Worm (Caenorhabditis elegans): ENCODE data around the gene atg-13.
A peak's percentile ranks its signal among the peaks of the same experiment; 100 is the strongest.

The atg-13 gene

ce11 chrIII:8161238-8161637 lies 3.2 kb upstream of the atg-13 start, which contains the start of gene inpp-5K:
Gene inpp-5K, minus strand, starts transcription at chrIII:8161338.
- TF ChIP-seq rpc-1 (optimal IDR thresholded peaks at IDR 0.05) (no peak), rpc-1 (tag; optimal IDR thresholded peaks at IDR 0.05) (no peak), K12H6.12 (tag; optimal IDR thresholded peaks at IDR 0.05) (no peak), attf-3 (GFP tag; conservative IDR thresholded peaks at IDR 0.05) (no peak), snpc-4 (GFP tag; optimal IDR thresholded peaks at IDR 0.05) (no peak), snpc-4 (tag; optimal IDR thresholded peaks at IDR 0.05) (no peak), hrde-1 (tag; optimal IDR thresholded peaks at IDR 0.05; ENCODE audit: borderline replicate concordance) (peak; percentile 31), ztf-22 (GFP tag; optimal IDR thresholded peaks at IDR 0.05) (no peak), nfyb-1 (GFP tag; IDR thresholded peaks at IDR 0.05) (peak; percentile 70), ceh-27 (GFP tag; optimal IDR thresholded peaks at IDR 0.05) (no peak), madf-10 (tag; optimal IDR thresholded peaks at IDR 0.05) (no peak), akir-1 (GFP tag; optimal IDR thresholded peaks at IDR 0.05) (no peak), attf-5 (GFP tag; optimal IDR thresholded peaks at IDR 0.05) (no peak)

- TF ChIP-seq Y53G8AR.9 (GFP tag; conservative IDR thresholded peaks at IDR 0.05) (no peak), Y56A3A.18 (GFP tag; IDR thresholded peaks at IDR 0.05) (no peak), rpc-1 (optimal IDR thresholded peaks at IDR 0.05) (no peak), rpc-1 (tag; optimal IDR thresholded peaks at IDR 0.05) (no peak), ceh-40 (GFP tag; IDR thresholded peaks at IDR 0.05) (no peak)
Observed at ce11 chrIII:8155166-8155565, 2.8 kb downstream of the atg-13 start, which contains the start of gene D2007.1. Gene D2007.1, plus strand, starts transcription at chrIII:8155466.

- peak in 1 of 2 experiments; percentile 17 for TF ChIP-seq let-607 (tag; optimal IDR thresholded peaks at IDR 0.05)
- no peak for TF ChIP-seq dpff-1 (tag; optimal IDR thresholded peaks at IDR 0.05)
- TF ChIP-seq nfya-2 (GFP tag; IDR thresholded peaks at IDR 0.05), result no peak
- no peak for TF ChIP-seq F39B2.1 (GFP tag; IDR thresholded peaks at IDR 0.05)
- TF ChIP-seq rpc-1 (optimal IDR thresholded peaks at IDR 0.05), result no peak
- no peak for TF ChIP-seq rpc-1 (tag; optimal IDR thresholded peaks at IDR 0.05)
- TF ChIP-seq ZK185.1 (tag; optimal IDR thresholded peaks at IDR 0.05; ENCODE audit: poor library complexity, severe bottlenecking), result no peak
- TF ChIP-seq nhr-80 (tag; optimal IDR thresholded peaks at IDR 0.05), result peak; percentile 38
- no peak for TF ChIP-seq aptf-2 (GFP tag; conservative IDR thresholded peaks at IDR 0.05)
Observed at ce11 chrIII:8154423-8154822, 3.6 kb downstream of the atg-13 start.

- no peak for TF ChIP-seq mxl-1 (tag; optimal IDR thresholded peaks at IDR 0.05)
- TF ChIP-seq ceh-27 (GFP tag; optimal IDR thresholded peaks at IDR 0.05), result no peak
- no peak for TF ChIP-seq rec-8 (tag; optimal IDR thresholded peaks at IDR 0.05)
- no peak for TF ChIP-seq unc-62 (GFP tag; optimal IDR thresholded peaks at IDR 0.05)
- no peak for TF ChIP-seq die-1 (tag; optimal IDR thresholded peaks at IDR 0.05)
- no peak for TF ChIP-seq lin-54 (GFP tag; optimal IDR thresholded peaks at IDR 0.05)
- TF ChIP-seq madf-10 (tag; optimal IDR thresholded peaks at IDR 0.05), result no peak
- TF ChIP-seq ztf-22 (GFP tag; optimal IDR thresholded peaks at IDR 0.05), result no peak
Observed at ce11 chrIII:8148751-8149150, 9.2 kb downstream of the atg-13 start, which contains the start of gene D2007.2. Gene D2007.2, plus strand, starts transcription at chrIII:8148963.

ce11 chrIII:8145971-8146370 lies 12.0 kb downstream of the atg-13 start:
- TF ChIP-seq lsy-27 (tag; optimal IDR thresholded peaks at IDR 0.05; ENCODE audit: borderline replicate concordance, insufficient read depth) (no peak), F10E7.11 (tag; optimal IDR thresholded peaks at IDR 0.05) (no peak), pha-4 (tag; optimal IDR thresholded peaks at IDR 0.05) (no peak), ceh-40 (GFP tag; IDR thresholded peaks at IDR 0.05) (no peak), hsf-1 (GFP tag; IDR thresholded peaks at IDR 0.05) (0 out of 2 replicates have a peak, but pooled peaks have one; percentile 30), let-607 (tag; optimal IDR thresholded peaks at IDR 0.05) (no peak), nhr-179 (tag; optimal IDR thresholded peaks at IDR 0.05) (no peak), mes-4 (tag; optimal IDR thresholded peaks at IDR 0.05) (no peak), K11D2.4 (GFP tag; IDR thresholded peaks at IDR 0.05) (no peak), ztf-3 (GFP tag; optimal IDR thresholded peaks at IDR 0.05) (no peak), aptf-3 (GFP tag; IDR thresholded peaks at IDR 0.05) (no peak), madf-3 (GFP tag; IDR thresholded peaks at IDR 0.05) (0 out of 2 replicates have a peak, but pooled peaks have one; percentile 39), rcor-1 (GFP tag; IDR thresholded peaks at IDR 0.05) (no peak), nhr-80 (tag; optimal IDR thresholded peaks at IDR 0.05) (no peak), F55B11.4 (tag; optimal IDR thresholded peaks at IDR 0.05; ENCODE audit: borderline replicate concordance, insufficient read depth) (no peak)
